Worm (Caenorhabditis elegans): ENCODE data around the gene cri-2.

ce11 chrV:8168219-8168962 lies 33.2 kb upstream of the cri-2 start, which contains the start of gene F20D6.8:
- no peak for TF ChIP-seq ekl-4 (GFP tag; IDR thresholded peaks at IDR 0.05)
- no peak for TF ChIP-seq snpc-1.3 (tag; optimal IDR thresholded peaks at IDR 0.05; ENCODE audit: insufficient read depth)
- TF ChIP-seq aptf-3 (GFP tag; IDR thresholded peaks at IDR 0.05) = no peak
- no peak for TF ChIP-seq lag-1 (GFP tag; IDR thresholded peaks at IDR 0.05)
- TF ChIP-seq pbrm-1 (GFP tag; IDR thresholded peaks at IDR 0.05) = no peak
- no peak for TF ChIP-seq Y95B8A.8 (GFP tag; IDR thresholded peaks at IDR 0.05)

All from whole organism, young adult.